Worm (Caenorhabditis elegans) whole organism, L3 larva: ENCODE data around the gene F15H10.10.

Source experiments
- aly-2 ChIP-seq: fragments of 150-350 bp; optimal IDR thresholded peaks from 2 replicates; lab custom pipeline; 2014; ENCODE audit warnings: missing biosample characterization, missing genetic modification characterization
- ama-1 ChIP-seq: fragments of 150-350 bp; optimal IDR thresholded peaks from 2 replicates; lab custom pipeline; 2018
- ceh-16 ChIP-seq: sonication (generic microtip); optimal IDR thresholded peaks from 2 replicates; lab custom pipeline; 2017; ENCODE audit warnings: missing biosample characterization, missing genetic modification characterization
- ceh-82 ChIP-seq: fragments of 150-350 bp; optimal IDR thresholded peaks from 2 replicates; lab custom pipeline; 2014; ENCODE audit warnings: missing biosample characterization, missing genetic modification characterization
- ceh-9 ChIP-seq: sonication (generic microtip); optimal IDR thresholded peaks from 2 replicates; lab custom pipeline; 2018; ENCODE audit warnings: missing biosample characterization, missing genetic modification characterization
- daf-12 ChIP-seq: fragments of 150-350 bp; optimal IDR thresholded peaks from 2 replicates; lab custom pipeline; 2014; ENCODE audit warnings: missing biosample characterization, missing genetic modification reagents, missing genetic modification characterization
- egl-5 ChIP-seq: fragments of 150-350 bp; optimal IDR thresholded peaks from 2 replicates; lab custom pipeline; 2017; ENCODE audit warnings: missing biosample characterization, missing genetic modification reagents, missing genetic modification characterization, inconsistent platforms
- elt-1 ChIP-seq: fragments of 150-350 bp; optimal IDR thresholded peaks from 2 replicates; lab custom pipeline; 2014; ENCODE audit warnings: missing biosample characterization, missing genetic modification characterization
- elt-2 ChIP-seq: sonication (generic microtip); optimal IDR thresholded peaks from 2 replicates; lab custom pipeline; 2016; ENCODE audit warnings: missing genetic modification reagents, mild to moderate bottlenecking, missing genetic modification characterization, missing compliant biosample characterization
- fkh-2 ChIP-seq: fragments of 150-350 bp; optimal IDR thresholded peaks from 2 replicates; lab custom pipeline; 2014; ENCODE audit warnings: missing biosample characterization, missing genetic modification reagents, missing genetic modification characterization
- fos-1 ChIP-seq: fragments of 150-350 bp; optimal IDR thresholded peaks from 2 replicates; lab custom pipeline; 2014; ENCODE audit warnings: missing biosample characterization, missing genetic modification characterization
- hmg-11 ChIP-seq: sonication (generic microtip); optimal IDR thresholded peaks from 2 replicates; lab custom pipeline; 2016; ENCODE audit warnings: missing genetic modification characterization, missing compliant biosample characterization
- jun-1 ChIP-seq: fragments of 150-350 bp; optimal IDR thresholded peaks from 2 replicates; lab custom pipeline; 2014; ENCODE audit warnings: missing biosample characterization, missing genetic modification reagents, missing genetic modification characterization
- lin-15B ChIP-seq: fragments of 150-350 bp; optimal IDR thresholded peaks from 2 replicates; lab custom pipeline; 2014; ENCODE audit warnings: missing biosample characterization, missing genetic modification characterization
- lin-39 ChIP-seq: fragments of 150-350 bp; optimal IDR thresholded peaks from 2 replicates; lab custom pipeline; 2018; ENCODE audit warnings: missing biosample characterization, missing genetic modification reagents, missing genetic modification characterization
- lsy-12 ChIP-seq: sonication (generic microtip); optimal IDR thresholded peaks from 2 replicates; lab custom pipeline; 2016; ENCODE audit warnings: mild to moderate bottlenecking, missing genetic modification characterization, missing compliant biosample characterization
- mdl-1 ChIP-seq: fragments of 150-350 bp; optimal IDR thresholded peaks from 2 replicates; lab custom pipeline; 2014; ENCODE audit warnings: missing biosample characterization, missing genetic modification characterization
- mml-1 ChIP-seq: fragments of 150-350 bp; sonication (generic microtip); optimal IDR thresholded peaks from 3 replicates; lab custom pipeline; 2014; ENCODE audit warnings: missing biosample characterization, missing genetic modification characterization
- nfya-1 ChIP-seq: sonication (generic microtip); optimal IDR thresholded peaks from 2 replicates; lab custom pipeline; 2017; ENCODE audit warnings: missing genetic modification characterization, mild to moderate bottlenecking, missing compliant biosample characterization, antibody characterized with exemption, moderate library complexity; ENCODE audit not compliant: insufficient read depth
- nhr-11 ChIP-seq: fragments of 150-350 bp; optimal IDR thresholded peaks from 2 replicates; lab custom pipeline; 2014; ENCODE audit warnings: missing biosample characterization, missing genetic modification characterization
- nhr-12 ChIP-seq: fragments of 150-350 bp; optimal IDR thresholded peaks from 2 replicates; lab custom pipeline; 2014; ENCODE audit warnings: missing biosample characterization, missing genetic modification characterization
- nhr-23 ChIP-seq: fragments of 150-350 bp; optimal IDR thresholded peaks from 2 replicates; lab custom pipeline; 2014; ENCODE audit warnings: missing biosample characterization, missing genetic modification reagents, missing genetic modification characterization
- nhr-25 ChIP-seq: sonication (generic microtip); optimal IDR thresholded peaks from 2 replicates; lab custom pipeline; 2017; ENCODE audit warnings: missing biosample characterization, missing genetic modification characterization
- nhr-43 ChIP-seq: sonication (generic microtip); optimal IDR thresholded peaks from 2 replicates; lab custom pipeline; 2016; ENCODE audit warnings: mild to moderate bottlenecking, missing genetic modification characterization, missing compliant biosample characterization; ENCODE audit not compliant: poor library complexity, severe bottlenecking
- nhr-67 ChIP-seq: fragments of 150-350 bp; optimal IDR thresholded peaks from 2 replicates; lab custom pipeline; 2014; ENCODE audit warnings: missing biosample characterization, missing genetic modification characterization
- nhr-76 ChIP-seq: fragments of 150-350 bp; sonication (generic microtip); optimal IDR thresholded peaks from 5 replicates; lab custom pipeline; 2014; ENCODE audit warnings: missing biosample characterization, missing genetic modification characterization
- nhr-77 ChIP-seq: fragments of 150-350 bp; optimal IDR thresholded peaks from 2 replicates; lab custom pipeline; 2014; ENCODE audit warnings: missing biosample characterization, missing genetic modification characterization
- pha-4 ChIP-seq: fragments of 150-350 bp; optimal IDR thresholded peaks from 2 replicates; lab custom pipeline; 2014; ENCODE audit warnings: missing biosample characterization, missing genetic modification reagents, missing genetic modification characterization
- pqm-1 ChIP-seq: fragments of 150-350 bp; optimal IDR thresholded peaks from 2 replicates; lab custom pipeline; 2017; ENCODE audit warnings: missing biosample characterization, missing genetic modification characterization, inconsistent platforms
- sea-2 ChIP-seq: fragments of 150-350 bp; sonication (generic microtip); optimal IDR thresholded peaks from 4 replicates; lab custom pipeline; 2014; ENCODE audit warnings: missing biosample characterization, missing genetic modification reagents, missing genetic modification characterization
- skn-1 ChIP-seq: fragments of 150-350 bp; optimal IDR thresholded peaks from 2 replicates; lab custom pipeline; 2014; ENCODE audit warnings: missing biosample characterization, missing genetic modification characterization
- unc-39 ChIP-seq: sonication (generic microtip); optimal IDR thresholded peaks from 4 replicates; lab custom pipeline; 2017; ENCODE audit warnings: missing biosample characterization, missing genetic modification characterization
- zag-1 ChIP-seq: fragments of 150-350 bp; optimal IDR thresholded peaks from 2 replicates; lab custom pipeline; 2014; ENCODE audit warnings: missing biosample characterization, missing genetic modification characterization
- ztf-11 ChIP-seq: fragments of 150-350 bp; optimal IDR thresholded peaks from 2 replicates; lab custom pipeline; 2014; ENCODE audit warnings: missing biosample characterization, missing genetic modification characterization
- ztf-4 ChIP-seq: fragments of 150-350 bp; optimal IDR thresholded peaks from 2 replicates; lab custom pipeline; 2014; ENCODE audit warnings: missing biosample characterization, missing genetic modification characterization

The F15H10.10 gene

ce11 chrV:10399290-10399689 is 17.5 kb downstream of the F15H10.10 start:
- TF ChIP-seq daf-12 (no peak), ama-1 (lab: Kevin White, UChicago) (no peak), nhr-67 (tag; lab: Kevin White, UChicago) (no peak), nhr-76 (tag; lab: Kevin White, UChicago) (no peak), lsy-12 (no peak), ceh-82 (tag; lab: Kevin White, UChicago) (no peak), ztf-4 (tag; lab: Kevin White, UChicago) (no peak), ztf-11 (tag; lab: Kevin White, UChicago) (no peak), fos-1 (tag; lab: Kevin White, UChicago) (no peak), pqm-1 (tag; lab: Kevin White, UChicago) (peak; percentile 80), lin-39 (tag; lab: Kevin White, UChicago) (no peak), nfya-1 (tag; lab: Kevin White, UChicago) (no peak), fkh-2 (no peak), nhr-43 (no peak), mdl-1 (tag; lab: Kevin White, UChicago) (no peak), egl-5 (tag; lab: Kevin White, UChicago) (no peak), nhr-23 (tag; lab: Kevin White, UChicago) (no peak), mml-1 (tag; lab: Kevin White, UChicago) (no peak), nhr-11 (tag; lab: Kevin White, UChicago) (no peak), zag-1 (tag; lab: Kevin White, UChicago) (no peak), elt-1 (tag; lab: Kevin White, UChicago) (no peak), hmg-11 (tag; lab: Kevin White, UChicago) (no peak), unc-39 (tag; lab: Kevin White, UChicago) (no peak), jun-1 (tag; lab: Kevin White, UChicago) (peak; percentile 14), elt-2 (tag; lab: Kevin White, UChicago) (peak; percentile 96), skn-1 (tag; lab: Kevin White, UChicago) (no peak), pha-4 (tag; lab: Kevin White, UChicago) (peak; percentile 53), ceh-16 (tag; lab: Kevin White, UChicago) (no peak)
- TF ChIP-seq, all 47 proteins: peak for 4

DNA sequence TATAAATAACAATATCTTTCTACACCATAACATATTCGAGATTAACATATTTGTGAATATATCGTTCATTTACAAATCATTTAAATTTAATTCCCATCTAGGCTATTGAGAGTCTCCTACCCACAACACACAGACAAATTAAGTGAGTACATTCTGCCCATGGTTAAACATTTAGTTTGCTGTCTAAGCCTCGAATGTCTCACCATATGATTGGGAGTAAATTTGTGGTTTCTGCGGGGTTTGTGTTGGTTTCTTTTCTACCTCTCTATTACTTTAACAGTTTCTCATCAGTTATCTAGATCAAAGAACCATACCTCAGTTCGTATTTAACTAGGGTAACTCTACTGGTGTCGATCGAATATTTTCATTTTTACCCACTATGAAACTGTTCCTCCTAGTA is 18.4 kb downstream of the F15H10.10 start, which contains the start of gene ugt-2:
TSS of gene ugt-2 (plus strand) at position 371 of the 400 bp plus-strand sequence.
- TF ChIP-seq lsy-12 (no peak), elt-2 (tag; lab: Kevin White, UChicago) (peak; percentile 62), pqm-1 (tag; lab: Kevin White, UChicago) (peak; percentile 60), nfya-1 (tag; lab: Kevin White, UChicago) (no peak), nhr-43 (no peak), pha-4 (tag; lab: Kevin White, UChicago) (peak; percentile 9), aly-2 (tag; lab: Kevin White, UChicago) (no peak)
- TF ChIP-seq, all 47 proteins: peak for 3

DNA sequence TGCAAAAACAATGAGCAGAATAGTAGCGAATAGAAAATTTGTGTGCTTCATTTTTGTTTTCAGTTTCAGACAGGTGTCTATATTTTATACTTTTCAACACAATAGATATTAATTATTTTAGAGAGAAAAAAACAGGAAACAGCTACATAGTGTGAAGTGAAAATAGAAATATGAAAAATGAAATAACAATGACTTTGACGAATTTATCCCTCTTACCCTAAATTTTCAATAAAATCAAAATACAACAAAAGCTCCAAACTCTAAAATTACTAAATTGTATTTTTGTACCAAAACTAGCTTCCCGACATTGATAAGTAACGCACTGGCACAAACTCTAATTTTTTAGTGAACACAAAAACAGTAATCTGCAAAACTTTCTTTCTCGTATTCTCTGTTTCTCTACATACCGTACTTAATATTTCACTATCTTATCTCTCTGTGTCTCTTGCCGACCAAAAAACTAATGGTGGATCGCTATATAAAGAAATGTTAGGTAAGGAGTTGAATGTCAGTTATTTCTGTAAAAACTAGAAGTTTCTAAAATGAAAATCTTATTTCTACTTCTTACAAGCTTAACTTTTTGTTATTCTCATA is 21.6 kb downstream of the F15H10.10 start, which contains the start of the genes col-151 and ugt-1:
TSS of gene col-151 (minus strand) at position 51 of the 594 bp plus-strand sequence.
TSS of gene ugt-1 (plus strand) at position 491 of the 594 bp plus-strand sequence.
- no peak for TF ChIP-seq sea-2
- TF ChIP-seq nhr-12 = no peak
- TF ChIP-seq mdl-1 (tag; lab: Kevin White, UChicago) = no peak
- no peak for TF ChIP-seq mml-1 (tag; lab: Kevin White, UChicago)
- no peak for TF ChIP-seq lin-15B (tag; lab: Kevin White, UChicago)
- TF ChIP-seq nhr-25 (tag; lab: Kevin White, UChicago) = no peak
- peak; percentile 53 for TF ChIP-seq elt-2 (tag; lab: Kevin White, UChicago)
- no peak for TF ChIP-seq nhr-67 (tag; lab: Kevin White, UChicago)
- peak; percentile 59 for TF ChIP-seq pqm-1 (tag; lab: Kevin White, UChicago)
- no peak for TF ChIP-seq egl-5 (tag; lab: Kevin White, UChicago)

DNA sequence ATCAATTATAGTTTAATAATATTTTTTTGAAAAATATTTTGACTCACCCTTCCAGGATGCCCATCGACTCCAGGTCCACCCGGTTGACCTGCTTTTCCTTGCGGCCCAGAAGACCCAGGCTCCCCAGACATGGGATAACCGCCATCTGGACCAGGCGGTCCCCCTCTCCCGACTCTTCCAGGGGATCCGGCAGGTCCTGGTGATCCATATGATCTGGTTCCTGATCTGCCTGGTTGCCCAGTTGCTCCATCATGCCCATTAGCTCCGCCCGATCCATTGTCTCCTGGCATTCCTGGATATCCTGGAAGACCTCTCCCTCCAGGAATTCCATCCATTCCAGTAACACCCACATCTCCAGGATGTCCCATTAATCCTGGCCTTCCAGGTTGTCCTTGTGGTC is 23.1 kb downstream of the F15H10.10 start:
- TF ChIP-seq nhr-11 (tag; lab: Kevin White, UChicago) (no peak), pha-4 (tag; lab: Kevin White, UChicago) (no peak), ceh-9 (no peak), nfya-1 (tag; lab: Kevin White, UChicago) (no peak), unc-39 (tag; lab: Kevin White, UChicago) (no peak), ceh-16 (tag; lab: Kevin White, UChicago) (no peak), skn-1 (tag; lab: Kevin White, UChicago) (no peak), nhr-77 (tag; lab: Kevin White, UChicago) (no peak)
